Worm (Caenorhabditis elegans): Measurements from ENCODE around the gene C08E8.9.

- no peak for TF ChIP-seq snpc-4 (tag; optimal IDR thresholded peaks at IDR 0.05)
- TF ChIP-seq nhr-77 (tag; optimal IDR thresholded peaks at IDR 0.05): no peak
- TF ChIP-seq unc-130 (tag; optimal IDR thresholded peaks at IDR 0.05): no peak
- no peak for TF ChIP-seq jun-1 (tag; optimal IDR thresholded peaks at IDR 0.05)
- TF ChIP-seq nhr-28 (tag; optimal IDR thresholded peaks at IDR 0.05): no peak
- no peak for TF ChIP-seq ceh-82 (tag; optimal IDR thresholded peaks at IDR 0.05)
- no peak for TF ChIP-seq nhr-76 (tag; optimal IDR thresholded peaks at IDR 0.05)
- no peak for TF ChIP-seq ama-1 (optimal IDR thresholded peaks at IDR 0.05)
- TF ChIP-seq ces-1 (GFP tag; optimal IDR thresholded peaks at IDR 0.05): no peak
- no peak for TF ChIP-seq tbx-2 (tag; optimal IDR thresholded peaks at IDR 0.05)
- no peak for TF ChIP-seq C34B4.2 (tag; optimal IDR thresholded peaks at IDR 0.05)
Observed at ce11 chrV:18337643-18338042, 27.0 kb upstream of the C08E8.9 start.
